Worm (Caenorhabditis elegans) whole organism, late embryonic: Measurements from ENCODE around the gene hizr-1.

Experiments
- ceh-18 ChIP-seq: sonication (generic microtip); optimal IDR thresholded peaks from 2 replicates; lab custom pipeline; 2016; ENCODE audit warnings: missing genetic modification characterization, missing compliant biosample characterization
- ceh-30 ChIP-seq: fragments of 150-350 bp; optimal IDR thresholded peaks from 2 replicates; lab custom pipeline; 2014; ENCODE audit warnings: missing biosample characterization, missing genetic modification characterization
- ceh-31 ChIP-seq: sonication (generic microtip); optimal IDR thresholded peaks from 2 replicates; lab custom pipeline; 2016; ENCODE audit warnings: missing genetic modification characterization, missing compliant biosample characterization
- eyg-1 ChIP-seq: sonication (generic microtip); optimal IDR thresholded peaks from 2 replicates; lab custom pipeline; 2016; ENCODE audit warnings: missing genotype, missing genetic modification characterization, missing compliant biosample characterization
- fkh-6 ChIP-seq: sonication (generic microtip); optimal IDR thresholded peaks from 2 replicates; lab custom pipeline; 2016; ENCODE audit warnings: missing genetic modification characterization, missing compliant biosample characterization
- hlh-30 ChIP-seq: sonication (generic microtip); optimal IDR thresholded peaks from 2 replicates; lab custom pipeline; 2017; ENCODE audit warnings: antibody characterized with exemption, missing genetic modification characterization, missing compliant biosample characterization; ENCODE audit not compliant: insufficient read depth
- nhr-11 ChIP-seq: fragments of 150-350 bp; optimal IDR thresholded peaks from 2 replicates; lab custom pipeline; 2014; ENCODE audit warnings: missing biosample characterization, missing genetic modification characterization
- pag-3 ChIP-seq: sonication (generic microtip); optimal IDR thresholded peaks from 2 replicates; lab custom pipeline; 2016; ENCODE audit warnings: missing compliant biosample characterization, missing genetic modification characterization, borderline replicate concordance
- pat-9 ChIP-seq: fragments of 200-800 bp; sonication (Bioruptor generic); optimal IDR thresholded peaks from 2 replicates; lab custom pipeline; 2018; ENCODE audit warnings: mild to moderate bottlenecking, missing genetic modification characterization, moderate library complexity, missing compliant biosample characterization
- pha-4 ChIP-seq: fragments of 150-350 bp; optimal IDR thresholded peaks from 2 replicates; lab custom pipeline; 2018; ENCODE audit warnings: missing biosample characterization, missing genetic modification reagents, missing genetic modification characterization

DNA sequence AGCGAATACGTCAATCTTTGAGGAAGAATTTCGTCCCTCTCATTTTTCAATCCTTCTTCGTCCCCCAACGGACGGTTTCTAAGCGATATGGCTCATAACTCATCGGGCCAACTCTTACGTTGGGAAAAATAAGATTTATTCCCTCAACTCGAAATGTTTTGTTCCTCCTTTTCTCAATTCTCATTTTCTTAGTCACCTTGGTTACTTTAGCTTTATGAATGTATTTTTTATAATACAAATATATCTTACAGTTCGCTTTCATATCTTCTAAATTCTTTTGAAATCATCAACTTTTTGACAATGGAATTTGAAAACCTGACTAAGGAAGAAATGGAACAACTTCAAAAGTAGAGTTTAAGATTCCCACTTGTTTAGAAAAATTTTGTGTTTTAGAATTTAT is 11.3 kb downstream of the hizr-1 start, which contains the start of gene npr-9:
- TF ChIP-seq ceh-31 (tag; lab: Kevin White, UChicago) (no peak), fkh-6 (tag; lab: Kevin White, UChicago) (no peak), ceh-30 (tag; lab: Kevin White, UChicago) (no peak), eyg-1 (tag; lab: Kevin White, UChicago) (no peak), pag-3 (tag; lab: Kevin White, UChicago) (no peak), nhr-11 (tag; lab: Kevin White, UChicago) (no peak), ceh-18 (tag; lab: Kevin White, UChicago) (no peak), pat-9 (tag; lab: Kevin White, UChicago) (no peak), pha-4 (tag; lab: Kevin White, UChicago) (no peak), hlh-30 (no peak)
